Worm (Caenorhabditis elegans) whole organism, young adult: Measurements from ENCODE around the gene atf-4.

Experiments
- T07F8.4 ChIP-seq: sonication (generic microtip); optimal IDR thresholded peaks from 2 replicates; lab custom pipeline; 2016; ENCODE audit warnings: mild to moderate bottlenecking, missing genetic modification characterization, moderate library complexity, missing compliant biosample characterization
- ZK185.1 ChIP-seq: sonication (generic microtip); optimal IDR thresholded peaks from 2 replicates; lab custom pipeline; 2016; ENCODE audit warnings: mild to moderate bottlenecking, missing genetic modification characterization, missing compliant biosample characterization; ENCODE audit not compliant: poor library complexity, severe bottlenecking
- ama-1 ChIP-seq, 3 experiments: fragments of 150-350 bp in 1 of 3; sonication (generic microtip) in 2 of 3; optimal IDR thresholded peaks; 2 replicates each; lab custom pipeline; 2014 to 2018; ENCODE audit warnings: missing biosample characterization in 2 of 3, missing genetic modification characterization in 2 of 3, missing genetic modification reagents in 2 of 3
- dox-1 ChIP-seq: fragments of 200-800 bp; sonication (Bioruptor generic); IDR thresholded peaks from 2 replicates; pipeline ENCODE4 v1.3.6; 2022; ENCODE audit warnings: missing genetic modification reagents, missing genetic modification characterization, missing compliant biosample characterization
- efl-1 ChIP-seq: fragments of 150-350 bp; optimal IDR thresholded peaks from 2 replicates; lab custom pipeline; 2014; ENCODE audit warnings: missing biosample characterization, missing genetic modification reagents, missing genetic modification characterization
- egrh-3 ChIP-seq: fragments of 200-800 bp; sonication (Bioruptor generic); IDR thresholded peaks from 2 replicates; pipeline ENCODE4 v1.3.6; 2022; ENCODE audit warnings: missing genetic modification reagents, missing genetic modification characterization, missing compliant biosample characterization
- lin-35 ChIP-seq, 3 experiments: fragments of 150-350 bp in 2 of 3; sonication (generic microtip) in 1 of 3; optimal IDR thresholded peaks; 2 replicates each; lab custom pipeline; 2014 to 2018; ENCODE audit warnings: missing biosample characterization in 3 of 3, missing genetic modification characterization in 3 of 3, missing genetic modification reagents in 3 of 3
- madf-3 ChIP-seq: fragments of 200-800 bp; sonication (Bioruptor generic); IDR thresholded peaks from 2 replicates; pipeline ENCODE4 v1.3.6; 2022; ENCODE audit warnings: missing genetic modification reagents, missing genetic modification characterization, missing compliant biosample characterization
- nhr-80 ChIP-seq: sonication (generic microtip); optimal IDR thresholded peaks from 2 replicates; lab custom pipeline; 2016; ENCODE audit warnings: missing genetic modification characterization, missing compliant biosample characterization
- snpc-4 ChIP-seq, 5 experiments: fragments of 150-350 bp in 1 of 5; sonication (generic microtip) in 4 of 5; optimal IDR thresholded peaks; 2 replicates each; lab custom pipeline; 2014 to 2018; ENCODE audit warnings: missing genetic modification characterization in 5 of 5, missing biosample characterization in 3 of 5, antibody characterized with exemption in 2 of 5, mild to moderate bottlenecking in 2 of 5, missing compliant biosample characterization in 2 of 5, missing genotype in 2 of 5, moderate library complexity in 2 of 5, missing genetic modification reagents in 1 of 5
- tbp1 ChIP-seq: fragments of 200-800 bp; sonication (Bioruptor generic); optimal IDR thresholded peaks from 2 replicates; lab custom pipeline; 2018; ENCODE audit warnings: mild to moderate bottlenecking, missing genetic modification characterization, missing compliant biosample characterization
- unc-130 ChIP-seq: sonication (generic microtip); optimal IDR thresholded peaks from 2 replicates; lab custom pipeline; 2016; ENCODE audit warnings: missing genetic modification reagents, missing genetic modification characterization, missing compliant biosample characterization

DNA sequence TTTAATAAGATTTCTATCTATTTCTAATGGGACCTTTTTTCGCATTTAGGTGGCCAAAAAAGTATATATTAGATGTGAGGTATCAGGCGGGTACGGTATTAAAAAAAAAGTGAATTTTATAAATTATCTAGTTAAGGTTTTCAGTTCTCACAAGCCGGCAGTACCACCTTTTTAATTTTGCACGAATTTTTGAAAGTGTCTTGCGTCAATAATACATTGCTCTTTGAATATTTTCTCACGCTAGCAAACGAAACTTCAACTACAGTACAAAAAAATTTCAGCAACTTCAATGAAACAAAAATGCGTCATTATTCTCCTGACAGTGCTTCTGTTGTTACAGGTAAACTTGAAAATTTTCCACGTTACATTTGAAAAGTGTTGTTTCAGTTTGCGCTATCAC is 3.7 kb downstream of the atf-4 start, which contains the start of gene F42D1.4:
- TF ChIP-seq tbp1 (GFP tag; lab: Kevin White, UChicago) (no peak), ama-1 (optimal IDR thresholded peaks at IDR 0.05; lab: Kevin White, UChicago) (no peak), ama-1 (GFP tag; optimal IDR thresholded peaks at IDR 0.05; lab: Kevin White, UChicago) (no peak), ZK185.1 (tag; lab: Kevin White, UChicago) (no peak), madf-3 (GFP tag; lab: Robert Waterston, UW) (no peak), T07F8.4 (tag; lab: Kevin White, UChicago) (no peak), nhr-80 (tag; lab: Kevin White, UChicago) (no peak), lin-35 (GFP tag; optimal IDR thresholded peaks at IDR 0.05; lab: Kevin White, UChicago) (no peak), egrh-3 (GFP tag; lab: Robert Waterston, UW) (no peak), dox-1 (GFP tag; lab: Robert Waterston, UW) (no peak), efl-1 (GFP tag; lab: Kevin White, UChicago) (no peak), snpc-4 (GFP tag; optimal IDR thresholded peaks at IDR 0.05; lab: Kevin White, UChicago) (no peak), snpc-4 (tag; optimal IDR thresholded peaks at IDR 0.05; lab: Kevin White, UChicago) (no peak), unc-130 (GFP tag; lab: Kevin White, UChicago) (no peak)
